Worm (Caenorhabditis elegans) whole organism, L1 larva: ENCODE results near the gene pgp-10.

Source experiments
- C34B4.2 ChIP-seq: sonication (generic microtip); optimal IDR thresholded peaks from 2 replicates; lab custom pipeline; 2017; ENCODE audit warnings: mild to moderate bottlenecking, missing genetic modification characterization, missing compliant biosample characterization
- F16B12.6 ChIP-seq: fragments of 150-350 bp; optimal IDR thresholded peaks from 2 replicates; lab custom pipeline; 2014; ENCODE audit warnings: missing biosample characterization, missing genetic modification characterization
- Y116A8C.19 ChIP-seq: sonication (generic microtip); optimal IDR thresholded peaks from 2 replicates; lab custom pipeline; 2016; ENCODE audit warnings: missing compliant biosample characterization, missing genetic modification characterization, borderline replicate concordance
- aha-1 ChIP-seq: fragments of 150-350 bp; optimal IDR thresholded peaks from 2 replicates; lab custom pipeline; 2014; ENCODE audit warnings: missing biosample characterization, missing genetic modification characterization
- ceh-63 ChIP-seq: fragments of 200-800 bp; sonication (Bioruptor generic); optimal IDR thresholded peaks from 2 replicates; lab custom pipeline; 2018; ENCODE audit warnings: mild to moderate bottlenecking, missing genetic modification characterization, missing compliant biosample characterization
- ceh-8 ChIP-seq: fragments of 200-800 bp; sonication (Bioruptor generic); optimal IDR thresholded peaks from 2 replicates; lab custom pipeline; 2018; ENCODE audit warnings: mild to moderate bottlenecking, missing genetic modification characterization, moderate library complexity, missing compliant biosample characterization
- ceh-88 ChIP-seq: fragments of 200-800 bp; sonication (Bioruptor generic); IDR thresholded peaks from 2 replicates; pipeline ENCODE4 v1.3.6; 2022; ENCODE audit warnings: missing genetic modification characterization, missing compliant biosample characterization
- ceh-90 ChIP-seq: sonication (generic microtip); optimal IDR thresholded peaks from 2 replicates; lab custom pipeline; 2016; ENCODE audit warnings: missing genetic modification characterization, missing compliant biosample characterization
- ces-1 ChIP-seq: fragments of 150-350 bp; optimal IDR thresholded peaks from 2 replicates; lab custom pipeline; 2014; ENCODE audit warnings: missing biosample characterization, missing genetic modification reagents, missing genetic modification characterization
- efl-3 ChIP-seq: fragments of 200-800 bp; sonication (Bioruptor generic); optimal IDR thresholded peaks from 2 replicates; lab custom pipeline; 2018; ENCODE audit warnings: mild to moderate bottlenecking, missing genetic modification characterization, missing compliant biosample characterization
- egl-13 ChIP-seq: sonication (generic microtip); optimal IDR thresholded peaks from 2 replicates; lab custom pipeline; 2016; ENCODE audit warnings: missing genotype, missing genetic modification reagents, missing genetic modification characterization, missing compliant biosample characterization
- elt-2 ChIP-seq: sonication (generic microtip); optimal IDR thresholded peaks from 2 replicates; lab custom pipeline; 2016; ENCODE audit warnings: missing genetic modification characterization, mild to moderate bottlenecking, inconsistent platforms, missing compliant biosample characterization, missing genetic modification reagents
- fkh-4 ChIP-seq: sonication (generic microtip); optimal IDR thresholded peaks from 2 replicates; lab custom pipeline; 2016; ENCODE audit warnings: missing compliant biosample characterization, missing genetic modification characterization, borderline replicate concordance
- fkh-8 ChIP-seq: sonication (generic microtip); optimal IDR thresholded peaks from 2 replicates; lab custom pipeline; 2016; ENCODE audit warnings: mild to moderate bottlenecking, missing genetic modification characterization, missing compliant biosample characterization
- grh-1 ChIP-seq: fragments of 200-800 bp; sonication (Bioruptor generic); IDR thresholded peaks from 2 replicates; pipeline ENCODE4 v1.3.6; 2022; ENCODE audit warnings: missing genetic modification reagents, missing genetic modification characterization, missing compliant biosample characterization
- hlh-4 ChIP-seq: sonication (generic microtip); optimal IDR thresholded peaks from 2 replicates; lab custom pipeline; 2016; ENCODE audit warnings: mild to moderate bottlenecking, missing genetic modification characterization, missing compliant biosample characterization
- lin-15B ChIP-seq: fragments of 150-350 bp; sonication (generic microtip); optimal IDR thresholded peaks from 3 replicates; lab custom pipeline; 2014; ENCODE audit warnings: missing biosample characterization, missing genetic modification characterization
- lin-35 ChIP-seq, 2 experiments: fragments of 150-350 bp; optimal IDR thresholded peaks; 2 replicates each; lab custom pipeline; 2014; ENCODE audit warnings: missing biosample characterization in 2 of 2, missing genetic modification characterization in 2 of 2, missing genetic modification reagents in 2 of 2
- lin-39 ChIP-seq: fragments of 150-350 bp; optimal IDR thresholded peaks from 2 replicates; lab custom pipeline; 2014; ENCODE audit warnings: missing biosample characterization, missing genetic modification reagents, missing genetic modification characterization
- lir-3 ChIP-seq: sonication (generic microtip); optimal IDR thresholded peaks from 2 replicates; lab custom pipeline; 2016; ENCODE audit warnings: mild to moderate bottlenecking, missing genetic modification characterization, moderate library complexity, missing compliant biosample characterization; ENCODE audit not compliant: poor library complexity
- lsy-2 ChIP-seq, 2 experiments: fragments of 150-350 bp; optimal IDR thresholded peaks; 2 replicates each; lab custom pipeline; 2014; ENCODE audit warnings: missing biosample characterization in 2 of 2, missing genetic modification characterization in 2 of 2
- mab-9 ChIP-seq: fragments of 200-800 bp; sonication (Bioruptor generic); IDR thresholded peaks from 2 replicates; pipeline ENCODE4 v1.3.6; 2022; ENCODE audit warnings: missing genetic modification reagents, missing genetic modification characterization, missing compliant biosample characterization
- mef-2 ChIP-seq: fragments of 150-350 bp; optimal IDR thresholded peaks from 2 replicates; lab custom pipeline; 2014; ENCODE audit warnings: missing biosample characterization, missing genetic modification characterization
- nhr-11 ChIP-seq: fragments of 150-350 bp; optimal IDR thresholded peaks from 2 replicates; lab custom pipeline; 2014; ENCODE audit warnings: missing biosample characterization, missing genetic modification characterization
- nhr-12 ChIP-seq: sonication (generic microtip); optimal IDR thresholded peaks from 2 replicates; lab custom pipeline; 2017; ENCODE audit warnings: missing biosample characterization, missing genetic modification characterization
- nhr-19 ChIP-seq: fragments of 200-800 bp; sonication (Bioruptor generic); conservative IDR thresholded peaks from 2 replicates; pipeline ENCODE4 v1.3.6; 2022; ENCODE audit warnings: missing genetic modification characterization, missing compliant biosample characterization
- nhr-20 ChIP-seq: sonication (generic microtip); optimal IDR thresholded peaks from 2 replicates; lab custom pipeline; 2016; ENCODE audit warnings: mild to moderate bottlenecking, missing genetic modification characterization, missing compliant biosample characterization
- nhr-237 ChIP-seq: fragments of 150-350 bp; optimal IDR thresholded peaks from 2 replicates; lab custom pipeline; 2014; ENCODE audit warnings: missing biosample characterization, missing genetic modification characterization
- nhr-47 ChIP-seq: sonication (generic microtip); optimal IDR thresholded peaks from 2 replicates; lab custom pipeline; 2016; ENCODE audit warnings: mild to moderate bottlenecking, missing genetic modification characterization, moderate library complexity, missing compliant biosample characterization
- nhr-71 ChIP-seq: sonication (generic microtip); optimal IDR thresholded peaks from 2 replicates; lab custom pipeline; 2016; ENCODE audit warnings: mild to moderate bottlenecking, missing genetic modification characterization, moderate library complexity, missing compliant biosample characterization
- nhr-76 ChIP-seq: sonication (generic microtip); optimal IDR thresholded peaks from 2 replicates; lab custom pipeline; 2017; ENCODE audit warnings: missing biosample characterization, missing genetic modification characterization
- nhr-85 ChIP-seq: sonication (generic microtip); peaks from one replicate; lab custom pipeline; 2016; ENCODE audit warnings: missing genetic modification characterization, inconsistent platforms, missing compliant biosample characterization
- pag-3 ChIP-seq: sonication (generic microtip); optimal IDR thresholded peaks from 2 replicates; lab custom pipeline; 2017; ENCODE audit warnings: missing genetic modification characterization, mild to moderate bottlenecking, missing compliant biosample characterization, antibody characterized with exemption, borderline replicate concordance; ENCODE audit not compliant: insufficient read depth
- pqm-1 ChIP-seq: sonication (generic microtip); optimal IDR thresholded peaks from 3 replicates; lab custom pipeline; 2017; ENCODE audit warnings: missing biosample characterization, missing genetic modification characterization
- rnt-1 ChIP-seq: sonication (generic microtip); optimal IDR thresholded peaks from 2 replicates; lab custom pipeline; 2016; ENCODE audit warnings: mild to moderate bottlenecking, missing genetic modification characterization, moderate library complexity, missing compliant biosample characterization
- skn-1 ChIP-seq: fragments of 150-350 bp; optimal IDR thresholded peaks from 2 replicates; lab custom pipeline; 2014; ENCODE audit warnings: missing biosample characterization, missing genetic modification characterization
- snpc-4 ChIP-seq: fragments of 150-350 bp; optimal IDR thresholded peaks from 2 replicates; lab custom pipeline; 2014; ENCODE audit warnings: missing biosample characterization, missing genetic modification characterization
- sox-4 ChIP-seq: sonication (generic microtip); optimal IDR thresholded peaks from 2 replicates; lab custom pipeline; 2016; ENCODE audit warnings: missing genetic modification characterization, missing compliant biosample characterization
- sptf-1 ChIP-seq: fragments of 150-350 bp; optimal IDR thresholded peaks from 2 replicates; lab custom pipeline; 2014; ENCODE audit warnings: missing biosample characterization, missing genetic modification characterization
- sup-37 ChIP-seq: fragments of 200-800 bp; sonication (Bioruptor generic); optimal IDR thresholded peaks from 2 replicates; lab custom pipeline; 2018; ENCODE audit warnings: mild to moderate bottlenecking, missing genetic modification characterization, missing compliant biosample characterization
- swsn-7 ChIP-seq: sonication (generic microtip); optimal IDR thresholded peaks from 2 replicates; lab custom pipeline; 2016; ENCODE audit warnings: missing genetic modification characterization, missing compliant biosample characterization
- tbx-2 ChIP-seq: sonication (generic microtip); optimal IDR thresholded peaks from 2 replicates; lab custom pipeline; 2016; ENCODE audit warnings: missing genetic modification characterization, missing compliant biosample characterization
- tlp-1 ChIP-seq: fragments of 150-350 bp; optimal IDR thresholded peaks from 2 replicates; lab custom pipeline; 2014; ENCODE audit warnings: missing biosample characterization, missing genetic modification characterization
- unc-130 ChIP-seq: fragments of 150-350 bp; optimal IDR thresholded peaks from 2 replicates; lab custom pipeline; 2017; ENCODE audit warnings: missing biosample characterization, missing genetic modification characterization, inconsistent platforms
- unc-86 ChIP-seq: sonication (generic microtip); optimal IDR thresholded peaks from 2 replicates; lab custom pipeline; 2016; ENCODE audit warnings: missing genetic modification characterization, missing compliant biosample characterization
- unc-98 ChIP-seq: fragments of 200-800 bp; sonication (Bioruptor generic); IDR thresholded peaks from 2 replicates; pipeline ENCODE4 v1.3.6; 2022; ENCODE audit warnings: missing genetic modification characterization, missing compliant biosample characterization
- vab-15 ChIP-seq: sonication (generic microtip); optimal IDR thresholded peaks from 2 replicates; lab custom pipeline; 2017; ENCODE audit warnings: missing genotype, mild to moderate bottlenecking, missing genetic modification characterization, missing compliant biosample characterization
- xbp-1 ChIP-seq: sonication (generic microtip); optimal IDR thresholded peaks from 2 replicates; lab custom pipeline; 2016; ENCODE audit warnings: missing genetic modification characterization, missing compliant biosample characterization
- zag-1 ChIP-seq: fragments of 150-350 bp; optimal IDR thresholded peaks from 2 replicates; lab custom pipeline; 2014; ENCODE audit warnings: missing biosample characterization, missing genetic modification characterization
- zip-4 ChIP-seq: fragments of 200-800 bp; sonication (Bioruptor generic); optimal IDR thresholded peaks from 2 replicates; lab custom pipeline; 2018; ENCODE audit warnings: mild to moderate bottlenecking, missing genetic modification characterization, moderate library complexity, missing compliant biosample characterization
- ztf-11 ChIP-seq, 2 experiments: sonication (generic microtip); optimal IDR thresholded peaks; 2 replicates each; lab custom pipeline; 2016 to 2017; ENCODE audit warnings: missing genetic modification characterization in 2 of 2, missing biosample characterization in 1 of 2, missing compliant biosample characterization in 1 of 2
- ztf-4 ChIP-seq: fragments of 150-350 bp; optimal IDR thresholded peaks from 2 replicates; lab custom pipeline; 2014; ENCODE audit warnings: missing biosample characterization, missing genetic modification characterization

The pgp-10 gene

DNA sequence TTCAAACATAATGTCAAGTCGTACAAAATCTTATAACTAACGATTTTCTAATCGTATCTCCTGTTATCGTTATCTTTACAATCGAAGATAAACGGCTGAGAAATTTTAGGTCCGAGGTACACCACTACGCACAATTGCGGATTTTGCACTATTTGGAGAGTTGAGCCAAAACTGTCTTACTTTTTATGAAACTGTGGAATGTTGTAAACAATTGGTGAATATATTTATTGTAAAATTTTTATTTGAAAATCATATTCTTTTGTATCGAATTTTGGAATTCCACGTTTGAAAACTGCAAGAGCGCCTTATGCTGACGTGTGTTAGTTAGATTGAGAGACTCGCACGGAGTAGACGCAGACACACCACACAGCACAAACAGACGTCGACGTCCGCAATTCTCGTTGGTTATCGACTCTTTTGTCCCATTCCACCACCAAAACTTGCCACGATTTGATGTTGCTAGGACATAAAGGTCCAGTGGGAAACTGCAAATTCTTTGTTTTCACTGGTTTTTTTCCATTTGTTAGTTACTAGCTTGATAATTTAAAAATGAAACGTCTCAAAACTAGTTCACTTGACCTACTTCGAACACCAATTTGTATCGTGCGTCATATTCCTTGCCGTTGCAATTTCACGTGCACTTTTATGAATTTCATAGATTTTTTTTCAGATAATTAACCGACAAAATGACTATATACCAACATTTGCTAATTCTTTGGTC is 35.2 kb downstream of the pgp-10 start, which contains the start of gene dnj-7:
Gene dnj-7, plus strand, starts transcription at position 671 of the 721 bp plus-strand sequence.
- TF ChIP-seq mab-9 (GFP tag; lab: Robert Waterston, UW) (no peak), C34B4.2 (tag; lab: Kevin White, UChicago) (no peak), ces-1 (GFP tag; lab: Kevin White, UChicago) (no peak), fkh-8 (tag; lab: Kevin White, UChicago) (peak; percentile 2), F16B12.6 (tag; lab: Kevin White, UChicago) (peak; percentile 79), sup-37 (GFP tag; lab: Kevin White, UChicago) (no peak), zag-1 (tag; lab: Kevin White, UChicago) (no peak), nhr-76 (tag; lab: Kevin White, UChicago) (no peak), nhr-12 (tag; lab: Kevin White, UChicago) (no peak), ztf-4 (tag; lab: Kevin White, UChicago) (no peak), snpc-4 (tag; lab: Kevin White, UChicago) (no peak), skn-1 (tag; lab: Kevin White, UChicago) (no peak), aha-1 (no peak), unc-130 (tag; lab: Kevin White, UChicago) (no peak), lir-3 (no peak), Y116A8C.19 (no peak), nhr-85 (tag; lab: Kevin White, UChicago) (peak; percentile 75), egl-13 (no peak), lsy-2 (tag; optimal IDR thresholded peaks at IDR 0.05; lab: Kevin White, UChicago) (peak in 1 of 2 experiments; percentile 42), tbx-2 (tag; lab: Kevin White, UChicago) (peak; percentile 67), nhr-19 (GFP tag; lab: Robert Waterston, UW) (no peak; the same call in 1 of the 2 replicates), sptf-1 (tag; lab: Kevin White, UChicago) (no peak), nhr-47 (tag; lab: Kevin White, UChicago) (no peak), unc-98 (GFP tag; lab: Robert Waterston, UW) (no peak), rnt-1 (tag; lab: Kevin White, UChicago) (no peak), fkh-4 (no peak), pqm-1 (tag; lab: Kevin White, UChicago) (no peak), nhr-11 (tag; lab: Kevin White, UChicago) (no peak), pag-3 (tag; lab: Kevin White, UChicago) (no peak), nhr-20 (tag; lab: Kevin White, UChicago) (peak; percentile 66), lin-15B (tag; lab: Kevin White, UChicago) (peak; percentile 18), tlp-1 (tag; lab: Kevin White, UChicago) (no peak), nhr-71 (tag; lab: Kevin White, UChicago) (peak; percentile 79), vab-15 (no peak), grh-1 (GFP tag; lab: Robert Waterston, UW) (0 out of 2 replicates have a peak, but pooled peaks have one; percentile 22), nhr-237 (tag; lab: Kevin White, UChicago) (no peak), sox-4 (tag; lab: Kevin White, UChicago) (peak; percentile 8), ceh-63 (GFP tag; lab: Kevin White, UChicago) (no peak), ztf-11 (tag; optimal IDR thresholded peaks at IDR 0.05; lab: Kevin White, UChicago) (no peak), xbp-1 (tag; lab: Kevin White, UChicago) (peak; percentile 100), hlh-4 (no peak), unc-86 (tag; lab: Kevin White, UChicago) (no peak), ceh-90 (tag; lab: Kevin White, UChicago) (no peak), mef-2 (tag; lab: Kevin White, UChicago) (no peak), lin-35 (GFP tag; optimal IDR thresholded peaks at IDR 0.05; lab: Kevin White, UChicago) (no peak), ceh-8 (no peak), zip-4 (GFP tag; lab: Kevin White, UChicago) (no peak), elt-2 (tag; lab: Kevin White, UChicago) (peak; percentile 5), swsn-7 (tag; lab: Kevin White, UChicago) (peak; percentile 59), lin-39 (tag; lab: Kevin White, UChicago) (peak; percentile 21), efl-3 (GFP tag; lab: Kevin White, UChicago) (no peak), ceh-88 (GFP tag; lab: Robert Waterston, UW) (no peak)
